Fruit fly (Drosophila melanogaster): ENCODE results near the gene Dlic.

DNA sequence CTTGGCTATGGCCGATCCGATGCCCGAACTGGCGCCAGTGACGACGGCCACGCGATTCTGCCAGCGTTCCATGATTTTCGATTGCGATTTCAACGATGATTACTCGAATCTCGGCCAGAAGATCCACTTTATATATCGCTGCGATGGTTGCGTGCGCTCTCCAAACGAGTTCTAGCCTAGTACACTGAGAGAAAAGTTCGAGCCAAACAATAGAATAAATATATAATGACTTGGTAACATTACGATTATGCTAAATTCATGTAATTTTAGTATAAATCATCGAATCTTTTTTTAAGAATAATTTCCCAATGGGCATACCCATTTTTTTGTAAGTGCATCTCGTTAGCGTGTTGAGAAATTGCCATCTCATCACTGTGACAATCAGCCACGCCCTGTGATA lies 14.7 kb downstream of the Dlic start, which contains the start of gene Antdh:
- no peak for TF ChIP-seq CG8478 (optimal IDR thresholded peaks at IDR 0.05)
- TF ChIP-seq CTCF (optimal IDR thresholded peaks at IDR 0.05), result no peak

Measured in S2 (cell line).